Worm (Caenorhabditis elegans) whole organism, midembryonic: ENCODE results near the gene R11G1.2.

Experiments used
- T22C8.4 ChIP-seq: fragments of 200-800 bp; sonication (Bioruptor generic); IDR thresholded peaks from 2 replicates; pipeline ENCODE4 v1.3.6; 2022; ENCODE audit warnings: missing genetic modification characterization, missing compliant biosample characterization
- cog-1 ChIP-seq: sonication (generic microtip); optimal IDR thresholded peaks from 2 replicates; lab custom pipeline; 2016; ENCODE audit warnings: missing genetic modification characterization, missing compliant biosample characterization
- flt-1 ChIP-seq: fragments of 200-800 bp; sonication (Bioruptor generic); IDR thresholded peaks from 2 replicates; pipeline ENCODE4 v1.3.6; 2022; ENCODE audit warnings: missing genetic modification characterization, missing compliant biosample characterization
- klf-2 ChIP-seq: fragments of 200-800 bp; sonication (Bioruptor generic); conservative IDR thresholded peaks from 2 replicates; pipeline ENCODE4 v1.3.6; 2022; ENCODE audit warnings: missing genetic modification reagents, missing genetic modification characterization, missing compliant biosample characterization
- med-1 ChIP-seq: sonication (generic microtip); optimal IDR thresholded peaks from 2 replicates; lab custom pipeline; 2017; ENCODE audit warnings: missing genetic modification characterization, mild to moderate bottlenecking, missing compliant biosample characterization, antibody characterized with exemption, missing genetic modification reagents; ENCODE audit not compliant: insufficient read depth
- ref-1 ChIP-seq: fragments of 200-800 bp; sonication (Bioruptor generic); conservative IDR thresholded peaks from 2 replicates; pipeline ENCODE4 v1.3.6; 2022; ENCODE audit warnings: missing genetic modification reagents, missing genetic modification characterization, missing compliant biosample characterization
- tab-1 ChIP-seq: fragments of 200-800 bp; sonication (Bioruptor generic); IDR thresholded peaks from 2 replicates; pipeline ENCODE4 v1.3.6; 2022; ENCODE audit warnings: missing genetic modification characterization, missing compliant biosample characterization
- ztf-23 ChIP-seq: fragments of 200-800 bp; sonication (Bioruptor generic); IDR thresholded peaks from 2 replicates; pipeline ENCODE4 v1.3.6; 2022; ENCODE audit warnings: missing genetic modification reagents, missing genetic modification characterization, missing compliant biosample characterization
- ztf-29 ChIP-seq: fragments of 200-800 bp; sonication (Bioruptor generic); IDR thresholded peaks from 2 replicates; pipeline ENCODE4 v1.3.6; 2022; ENCODE audit warnings: missing genetic modification reagents, missing genetic modification characterization, missing compliant biosample characterization

Gene R11G1.2

ce11 chrX:3689155-3689719 is 38.8 kb downstream of the R11G1.2 start, which contains the start of gene tag-278:
TSS of gene tag-278 (minus strand) at chrX:3689205.
- TF ChIP-seq klf-2 (no peak), ztf-29 (GFP tag; lab: Robert Waterston, UW) (no peak), tab-1 (GFP tag; lab: Robert Waterston, UW) (no peak), T22C8.4 (no peak), cog-1 (no peak), med-1 (GFP tag; lab: Kevin White, UChicago) (no peak), flt-1 (no peak)

- TF ChIP-seq T22C8.4 (no peak), ztf-23 (GFP tag; lab: Robert Waterston, UW) (no peak), klf-2 (no peak), med-1 (GFP tag; lab: Kevin White, UChicago) (no peak), ztf-29 (GFP tag; lab: Robert Waterston, UW) (no peak), cog-1 (no peak), flt-1 (no peak), tab-1 (GFP tag; lab: Robert Waterston, UW) (no peak), ref-1 (GFP tag; lab: Robert Waterston, UW) (no peak)
Measured at ce11 chrX:3689802-3690201, 39.4 kb downstream of the R11G1.2 start.

- no peak for TF ChIP-seq tab-1 (GFP tag; lab: Robert Waterston, UW)
- TF ChIP-seq flt-1, result no peak
- TF ChIP-seq ref-1 (GFP tag; lab: Robert Waterston, UW), result no peak
- TF ChIP-seq ztf-23 (GFP tag; lab: Robert Waterston, UW), result no peak
- no peak for TF ChIP-seq T22C8.4
- TF ChIP-seq cog-1, result no peak
- TF ChIP-seq med-1 (GFP tag; lab: Kevin White, UChicago), result no peak
- TF ChIP-seq ztf-29 (GFP tag; lab: Robert Waterston, UW), result no peak
- TF ChIP-seq klf-2, result no peak
Measured at ce11 chrX:3693138-3693537, 42.7 kb downstream of the R11G1.2 start, which contains the start of gene C02F12.8. TSS of gene C02F12.8 (minus strand) at chrX:3693238.

ce11 chrX:3694172-3694571 is 43.8 kb downstream of the R11G1.2 start:
- no peak for TF ChIP-seq cog-1
- no peak for TF ChIP-seq T22C8.4
- TF ChIP-seq ztf-23 (GFP tag; lab: Robert Waterston, UW), result 0 out of 2 replicates have a peak, but pooled peaks have one; percentile 13
- no peak for TF ChIP-seq ztf-29 (GFP tag; lab: Robert Waterston, UW)
- TF ChIP-seq flt-1, result peak; percentile 70; the same call in 1 of the 2 replicates
- TF ChIP-seq tab-1 (GFP tag; lab: Robert Waterston, UW), result 0 out of 2 replicates have a peak, but pooled peaks have one; percentile 31
- TF ChIP-seq ref-1 (GFP tag; lab: Robert Waterston, UW), result no peak
- TF ChIP-seq klf-2, result no peak
- TF ChIP-seq med-1 (GFP tag; lab: Kevin White, UChicago), result no peak

ce11 chrX:3695826-3696225 is 45.4 kb downstream of the R11G1.2 start:
- TF ChIP-seq tab-1 (GFP tag; lab: Robert Waterston, UW) (no peak), ztf-23 (GFP tag; lab: Robert Waterston, UW) (no peak), flt-1 (no peak), T22C8.4 (no peak)

ce11 chrX:3696603-3697002 is 46.2 kb downstream of the R11G1.2 start, which contains the start of gene C01C4.3:
TSS of gene C01C4.3 (plus strand) at chrX:3696903.
- TF ChIP-seq ztf-29 (GFP tag; lab: Robert Waterston, UW) (no peak), tab-1 (GFP tag; lab: Robert Waterston, UW) (no peak), med-1 (GFP tag; lab: Kevin White, UChicago) (no peak), T22C8.4 (no peak), ztf-23 (GFP tag; lab: Robert Waterston, UW) (no peak), ref-1 (GFP tag; lab: Robert Waterston, UW) (no peak), klf-2 (no peak), flt-1 (no peak), cog-1 (no peak)

- peak; percentile 96 for TF ChIP-seq flt-1
- peak; percentile 89 for TF ChIP-seq T22C8.4
- TF ChIP-seq ztf-23 (GFP tag; lab: Robert Waterston, UW), result peak; percentile 91
- TF ChIP-seq ref-1 (GFP tag; lab: Robert Waterston, UW), result peak; percentile 87
- peak; percentile 90 for TF ChIP-seq cog-1
- peak; percentile 62 for TF ChIP-seq med-1 (GFP tag; lab: Kevin White, UChicago)
- peak; percentile 92 for TF ChIP-seq klf-2
- peak; percentile 88 for TF ChIP-seq ztf-29 (GFP tag; lab: Robert Waterston, UW)
- peak; percentile 94 for TF ChIP-seq tab-1 (GFP tag; lab: Robert Waterston, UW)
Measured at ce11 chrX:3697623-3698022, 47.2 kb downstream of the R11G1.2 start.

ce11 chrX:3701861-3702260 is 51.4 kb downstream of the R11G1.2 start:
- no peak for TF ChIP-seq ref-1 (GFP tag; lab: Robert Waterston, UW)
- TF ChIP-seq ztf-29 (GFP tag; lab: Robert Waterston, UW), result no peak
- no peak for TF ChIP-seq klf-2
- TF ChIP-seq cog-1, result no peak
- TF ChIP-seq tab-1 (GFP tag; lab: Robert Waterston, UW), result no peak
- no peak for TF ChIP-seq ztf-23 (GFP tag; lab: Robert Waterston, UW)
- no peak for TF ChIP-seq flt-1
- TF ChIP-seq T22C8.4, result no peak
- no peak for TF ChIP-seq med-1 (GFP tag; lab: Kevin White, UChicago)
